Fruit fly (Drosophila melanogaster): Measurements from ENCODE around the gene Myo95E.

The Myo95E gene

DNA sequence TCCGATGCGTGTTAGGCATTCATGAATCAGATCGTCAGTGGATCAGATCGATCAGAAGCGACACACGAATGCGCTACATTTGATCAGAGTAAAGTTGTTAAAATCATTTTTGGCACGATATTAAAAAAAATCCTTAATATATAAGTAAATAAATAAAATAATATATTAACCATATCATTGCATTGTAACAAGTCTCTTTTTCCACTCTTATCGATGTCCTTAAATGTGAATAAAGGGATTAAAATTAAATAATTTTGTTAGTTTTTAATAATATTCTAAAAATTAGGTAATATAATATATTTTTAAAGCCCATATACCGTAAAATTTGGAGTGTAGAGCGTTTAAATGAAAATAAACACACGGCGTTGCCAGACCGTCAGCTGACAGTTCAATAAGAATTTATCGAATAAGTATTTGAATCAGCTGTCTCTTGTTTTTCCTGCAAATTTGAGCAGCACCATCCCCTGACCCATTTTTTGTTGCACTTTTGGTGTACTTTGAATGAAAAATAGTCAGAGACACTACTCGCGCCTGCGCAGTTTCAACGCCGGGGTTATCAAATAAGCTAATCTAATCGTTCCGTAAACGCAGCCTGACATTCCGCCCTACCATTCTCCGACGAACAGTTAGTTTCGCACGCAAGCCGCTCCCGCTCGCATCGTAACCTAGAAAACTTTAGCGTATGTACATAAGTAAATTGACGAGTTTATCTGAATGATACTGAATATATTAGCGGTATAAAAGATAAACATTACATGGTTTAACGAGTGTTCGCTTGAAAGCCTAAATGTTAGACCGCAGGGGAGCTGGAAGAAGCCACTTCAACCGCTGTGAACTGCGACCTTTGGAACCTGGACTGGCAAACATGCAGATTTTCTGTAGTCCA is 9.1 kb downstream of the Myo95E start, which contains the start of the genes p38a and CG6178:
TSS of gene p38a (minus strand) at position 398 of the 886 bp plus-strand sequence.
TSS of gene CG6178 (plus strand) at position 424 of the 886 bp plus-strand sequence.
- TF ChIP-seq noc (tag; optimal IDR thresholded peaks at IDR 0.05): peak; percentile 99

DNA sequence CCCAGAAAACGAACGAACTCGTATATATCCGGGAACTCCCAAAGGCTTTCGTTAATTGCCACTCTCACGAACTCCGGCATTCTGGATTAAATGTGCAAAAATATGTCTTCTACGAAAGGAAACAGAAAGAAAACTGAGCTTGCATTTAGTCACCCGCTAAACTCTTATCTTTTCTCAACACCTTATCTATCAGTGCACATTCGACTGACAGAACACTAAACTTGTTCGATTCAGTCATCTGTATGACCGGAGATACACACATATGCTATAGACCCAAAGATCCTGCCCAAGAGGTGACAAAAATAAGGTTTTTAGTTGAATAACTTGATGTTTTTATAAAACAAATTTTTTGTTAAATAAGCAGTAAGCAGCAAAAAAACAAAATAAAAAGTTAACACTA is 11.2 kb downstream of the Myo95E start, which contains the start of gene p38c:
TSS of gene p38c (minus strand) at position 101 of the 400 bp plus-strand sequence.
- TF ChIP-seq noc (tag; optimal IDR thresholded peaks at IDR 0.05): no peak

DNA sequence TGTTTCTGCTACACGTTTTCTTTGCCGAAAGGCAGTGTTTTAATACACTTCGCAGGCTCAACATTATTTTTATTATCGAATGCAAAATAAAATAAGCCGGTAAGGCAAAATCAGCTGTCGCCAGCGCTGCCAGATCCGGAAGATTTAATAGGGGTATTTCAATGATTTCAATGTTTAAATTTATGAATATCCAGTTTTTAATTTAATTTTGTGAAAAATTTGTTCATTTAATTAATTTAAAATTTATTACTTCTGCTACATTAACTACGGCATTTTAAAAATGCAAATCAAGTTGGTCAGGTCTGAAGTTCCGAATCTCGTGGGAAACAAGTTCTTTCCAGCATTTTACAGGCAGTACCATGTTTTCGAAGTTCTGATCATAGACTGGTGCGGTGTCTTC is 12.5 kb downstream of the Myo95E start, which contains the start of gene Slimp:
TSS of gene Slimp (minus strand) at position 130 of the 400 bp plus-strand sequence.
- TF ChIP-seq noc (tag; optimal IDR thresholded peaks at IDR 0.05): peak; percentile 21

DNA sequence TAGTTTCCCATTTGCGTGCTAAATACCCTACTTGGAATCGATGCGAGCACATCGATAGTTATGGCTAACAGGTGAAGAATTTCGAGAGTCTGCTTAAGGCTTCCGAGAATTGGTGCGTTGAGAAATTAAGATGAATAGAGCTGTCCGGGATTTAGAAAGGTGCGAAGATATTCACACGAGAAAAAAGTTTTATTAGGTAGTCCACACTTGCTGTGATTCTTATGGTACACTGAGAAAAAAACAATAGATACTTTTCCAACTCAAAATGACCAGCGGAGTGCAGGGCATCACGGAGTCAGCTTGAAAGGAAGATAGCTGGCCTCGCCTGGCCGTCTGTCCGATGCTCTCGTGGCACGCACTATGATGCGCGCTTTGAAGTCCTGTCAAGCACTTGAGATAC is 16.8 kb downstream of the Myo95E start:
- no peak for TF ChIP-seq noc (tag; optimal IDR thresholded peaks at IDR 0.05)

DNA sequence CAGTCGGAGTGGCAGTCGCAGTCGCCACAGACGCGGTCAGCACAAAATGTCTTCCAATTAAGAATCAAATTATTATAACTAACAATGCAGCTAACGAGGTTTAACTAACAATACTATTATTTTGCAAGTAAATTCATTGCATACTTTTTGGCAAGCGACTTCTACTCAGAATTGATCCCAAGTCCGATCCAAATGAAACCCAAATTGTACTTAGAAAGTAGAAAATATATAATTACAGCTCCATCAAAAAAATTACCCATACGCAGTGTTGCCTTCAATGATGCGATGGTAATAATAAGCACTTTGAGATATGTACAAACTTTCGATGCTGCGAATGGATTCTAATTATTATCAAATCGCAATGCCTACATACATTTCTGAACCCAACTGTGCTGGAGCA is 17.5 kb downstream of the Myo95E start:
- TF ChIP-seq noc (tag; optimal IDR thresholded peaks at IDR 0.05): no peak

DNA sequence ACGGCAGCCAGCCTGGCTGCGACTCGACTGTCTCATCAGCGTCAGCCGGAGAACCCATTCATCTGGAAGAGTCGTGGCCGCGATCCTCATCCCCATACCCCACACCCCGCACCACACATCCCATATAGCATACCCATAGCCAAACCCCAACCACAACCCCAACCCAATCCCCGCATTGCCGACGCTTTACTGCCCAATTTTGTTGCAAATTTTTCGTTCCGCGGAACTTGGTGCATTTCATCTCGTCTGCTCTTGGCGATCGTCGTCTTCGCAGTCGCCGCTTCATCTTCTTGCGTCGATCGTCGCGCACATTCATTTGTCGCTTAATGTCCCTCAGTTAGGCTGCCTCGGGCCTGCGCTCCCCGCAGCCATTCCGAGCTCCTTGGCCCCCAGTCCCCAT is 17.9 kb downstream of the Myo95E start:
- no peak for TF ChIP-seq noc (tag; optimal IDR thresholded peaks at IDR 0.05)

DNA sequence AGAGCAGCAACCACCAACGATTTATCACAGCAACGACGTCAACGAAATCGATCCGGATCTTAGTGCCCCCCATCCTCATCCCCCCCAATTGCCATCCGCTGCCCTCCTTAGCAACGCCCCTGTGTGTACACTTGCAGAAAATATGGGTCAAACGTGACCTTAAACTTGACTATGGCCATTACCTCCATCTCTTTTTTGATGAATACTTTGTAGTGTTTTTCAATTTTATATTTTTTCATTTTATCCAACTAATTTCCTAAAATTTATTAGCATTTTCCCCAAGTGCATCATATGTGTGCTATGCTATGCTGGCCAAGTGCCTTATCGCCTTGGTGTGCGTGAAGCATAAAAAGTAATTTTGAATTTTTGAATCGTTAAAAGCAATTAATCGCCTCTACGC is 18.3 kb downstream of the Myo95E start:
- TF ChIP-seq noc (tag; optimal IDR thresholded peaks at IDR 0.05): no peak

DNA sequence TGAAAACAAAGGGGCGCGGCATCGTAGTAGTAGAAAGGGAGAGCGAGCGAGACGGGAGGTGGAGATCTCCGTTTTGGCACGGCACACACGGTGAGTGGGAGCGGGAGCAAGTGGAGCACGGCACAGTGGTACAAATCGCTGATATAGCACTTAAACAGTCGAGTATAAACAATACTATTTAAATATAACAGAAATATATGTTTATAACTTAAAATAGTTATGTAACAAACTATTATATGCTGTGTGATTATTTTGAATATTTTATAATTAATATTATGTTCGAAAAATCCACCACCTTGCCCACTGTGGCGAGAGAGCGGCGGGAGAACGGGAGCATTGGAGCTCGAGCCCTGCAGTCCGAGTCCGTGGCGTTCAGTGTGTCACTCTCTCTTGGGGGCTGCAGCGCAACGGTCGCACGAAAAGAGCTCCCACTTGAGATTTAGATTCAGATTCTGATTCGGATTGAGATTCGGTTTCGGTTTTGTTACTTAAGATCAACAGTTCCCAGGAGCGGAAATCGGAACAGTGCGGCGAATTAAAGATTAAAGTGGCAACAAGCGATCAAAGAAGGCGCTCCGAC is 20.2 kb downstream of the Myo95E start, which contains the start of gene Kal1:
TSS of gene Kal1 (plus strand) at position 383 of the 580 bp plus-strand sequence.
- TF ChIP-seq noc (tag; optimal IDR thresholded peaks at IDR 0.05): peak; percentile 81

DNA sequence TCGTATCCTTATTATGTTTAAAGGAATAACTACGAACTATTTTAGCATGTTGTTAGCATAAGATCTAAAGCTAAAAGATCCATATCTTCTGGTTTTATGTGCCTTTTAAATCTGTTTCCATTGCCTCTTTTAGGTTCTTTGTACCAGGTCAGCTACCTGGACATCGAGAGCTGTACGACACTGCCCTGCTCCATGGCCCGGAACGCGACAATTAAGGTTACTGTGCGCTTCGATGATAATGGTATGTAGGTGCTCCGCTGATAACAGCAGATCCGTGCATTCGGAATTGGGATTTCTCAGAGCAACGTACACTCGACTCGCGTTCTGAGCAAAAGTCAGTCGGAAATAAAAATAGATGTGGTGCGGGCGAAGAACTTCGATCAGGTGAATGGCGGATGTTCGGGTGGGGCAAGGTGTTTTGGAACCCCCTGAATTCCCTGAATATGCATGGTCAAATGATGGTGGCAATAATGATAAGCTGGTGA is 21.6 kb downstream of the Myo95E start:
- TF ChIP-seq noc (tag; optimal IDR thresholded peaks at IDR 0.05): no peak

DNA sequence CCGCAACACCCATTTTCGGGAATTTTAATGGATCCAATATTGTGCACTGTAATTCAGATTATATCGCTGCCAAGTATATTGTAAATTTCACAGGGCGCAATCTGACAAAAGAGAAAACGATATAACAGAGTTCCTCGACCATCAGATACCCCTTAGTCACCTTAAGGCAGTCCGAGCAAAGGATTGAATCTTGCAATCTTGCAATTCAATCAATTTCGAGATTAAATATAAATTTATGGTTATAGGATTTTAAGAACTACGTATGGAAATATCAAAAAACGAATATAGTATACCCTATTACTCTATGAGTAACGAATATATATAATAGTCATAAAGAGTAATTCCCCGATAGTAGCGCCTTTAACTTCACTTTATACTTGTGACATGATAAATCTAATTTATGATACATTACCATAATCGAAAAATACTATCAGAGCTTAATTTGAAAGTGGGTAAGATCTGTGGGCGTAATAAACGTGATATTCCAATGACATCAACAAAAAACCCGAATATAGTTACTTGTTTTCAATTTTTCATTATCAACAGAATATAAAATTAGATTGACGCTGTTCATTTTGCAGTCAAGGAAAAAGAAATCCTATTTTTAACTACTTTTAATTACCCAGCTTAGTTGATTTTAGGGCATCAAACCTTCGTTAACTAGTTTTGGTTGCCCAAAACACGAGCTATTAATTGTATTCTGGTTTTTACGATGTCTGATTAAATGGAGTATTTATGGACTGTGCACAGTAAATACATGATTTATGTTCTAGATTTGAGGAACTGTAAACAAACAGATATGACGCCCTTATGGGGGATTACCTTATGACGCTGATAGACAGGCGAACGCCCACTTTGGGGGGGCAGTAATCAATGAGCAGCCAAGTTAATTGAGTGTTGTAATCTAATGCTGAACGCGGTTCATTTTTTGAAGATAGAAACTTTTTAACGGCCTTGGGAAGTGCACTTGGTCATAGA is 22.5 kb downstream of the Myo95E start:
- TF ChIP-seq noc (tag; optimal IDR thresholded peaks at IDR 0.05): peak; percentile 85

DNA sequence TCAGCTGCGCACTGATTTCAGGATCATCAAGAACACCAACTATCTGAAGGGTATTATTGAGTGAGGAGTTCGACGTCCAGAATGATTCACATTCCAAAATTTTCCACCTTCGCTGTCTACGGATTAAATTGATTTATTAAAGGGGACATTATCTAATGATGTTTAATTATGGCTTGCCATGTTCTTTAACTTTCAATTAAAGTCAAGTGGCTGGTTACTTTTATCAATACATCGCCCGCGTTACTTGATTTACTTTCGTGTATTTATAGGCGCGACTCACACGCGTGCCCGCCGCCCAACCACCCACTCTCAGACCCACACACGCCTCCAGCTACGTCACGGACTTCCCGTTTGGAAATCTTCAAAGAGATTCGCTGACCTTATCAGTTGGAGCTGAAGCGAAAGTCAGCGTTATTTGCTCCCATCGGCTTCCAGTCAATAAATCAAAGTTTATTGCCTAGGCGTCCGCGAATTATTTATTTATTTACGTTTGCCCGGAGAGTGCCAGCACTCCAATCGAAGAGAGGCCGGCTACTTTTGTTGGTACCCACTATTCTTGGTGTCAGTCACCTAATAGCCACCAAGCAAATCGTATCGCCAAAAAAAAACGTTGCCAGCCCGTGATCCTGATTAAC is 23.9 kb downstream of the Myo95E start, which contains the start of gene Npc2f:
TSS of gene Npc2f (plus strand) at position 585 of the 635 bp plus-strand sequence.
- peak; percentile 94 for TF ChIP-seq noc (tag; optimal IDR thresholded peaks at IDR 0.05)

DNA sequence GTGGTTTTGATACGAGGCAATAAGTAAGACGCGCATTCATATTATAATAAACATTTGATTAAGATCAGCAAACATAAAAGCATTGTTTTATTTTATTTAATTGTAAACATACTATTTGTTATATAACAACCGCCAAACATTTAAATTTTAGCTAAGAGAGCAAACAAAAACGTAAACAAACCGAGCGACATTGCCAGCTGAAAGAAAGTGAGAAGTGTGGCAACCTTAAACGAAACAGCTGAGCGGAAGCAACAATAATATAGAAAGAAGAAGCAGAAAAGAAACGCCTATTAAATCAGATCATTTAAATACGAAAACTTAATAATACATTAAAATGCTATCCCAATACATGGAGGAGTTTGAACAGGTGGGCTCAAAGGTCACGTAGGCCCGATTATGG is 26.7 kb downstream of the Myo95E start, which contains the start of gene Sec10:
TSS of gene Sec10 (plus strand) at position 252 of the 400 bp plus-strand sequence.
- no peak for TF ChIP-seq noc (tag; optimal IDR thresholded peaks at IDR 0.05)

DNA sequence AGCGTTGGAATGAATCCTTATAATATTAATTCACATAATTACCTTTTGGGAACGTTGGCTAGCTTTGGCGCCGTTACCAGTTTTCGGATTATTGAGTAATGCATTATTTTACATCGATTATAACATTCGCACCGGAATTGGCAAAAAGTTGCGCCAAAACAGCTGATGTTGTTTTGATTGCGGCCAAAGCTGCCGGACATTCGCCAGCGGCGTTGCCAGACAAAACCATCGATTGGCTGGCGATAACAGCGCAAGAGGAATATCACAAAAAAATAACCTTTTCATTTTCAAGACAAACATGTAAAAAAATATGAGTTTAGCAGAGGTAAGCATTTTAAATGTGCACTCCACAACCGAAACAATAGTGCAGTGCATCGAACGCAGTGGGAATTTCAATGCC is 31.2 kb downstream of the Myo95E start, which contains the start of the genes GatB and Tsc1:
TSS of gene GatB (minus strand) at position 176 of the 400 bp plus-strand sequence.
TSS of gene Tsc1 (plus strand) at position 228 of the 400 bp plus-strand sequence.
- TF ChIP-seq noc (tag; optimal IDR thresholded peaks at IDR 0.05): no peak

DNA sequence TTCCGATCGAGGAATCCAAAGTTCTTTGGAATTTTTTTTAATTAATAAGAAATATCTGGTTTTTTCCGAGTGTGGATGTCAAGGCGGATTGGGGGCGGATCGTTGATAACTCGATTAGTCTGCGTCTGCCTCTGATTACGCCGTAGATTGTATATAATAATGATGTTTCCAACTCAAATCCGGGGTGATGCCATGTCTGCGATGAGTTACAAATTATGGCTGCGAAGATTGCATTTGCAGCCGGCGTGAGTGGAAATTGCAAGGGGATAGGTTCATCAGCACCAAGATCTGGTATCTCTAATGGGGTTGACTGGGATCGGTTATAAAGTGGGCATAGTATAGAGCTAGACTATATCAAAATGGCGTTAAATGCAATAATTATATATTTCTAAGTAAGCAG is 38.9 kb downstream of the Myo95E start:
- TF ChIP-seq noc (tag; optimal IDR thresholded peaks at IDR 0.05): no peak

Data from whole organism, larva.